Worm (Caenorhabditis elegans) whole organism, L1 larva: ENCODE measurements around the gene C04B4.1.

ENCODE experiments used
- aha-1 ChIP-seq: fragments of 150-350 bp; optimal IDR thresholded peaks from 2 replicates; lab custom pipeline; 2014; ENCODE audit warnings: missing biosample characterization, missing genetic modification characterization
- ama-1 ChIP-seq: fragments of 150-350 bp; optimal IDR thresholded peaks from 2 replicates; lab custom pipeline; 2014
- blmp-1 ChIP-seq: fragments of 150-350 bp; optimal IDR thresholded peaks from 2 replicates; lab custom pipeline; 2014; ENCODE audit warnings: missing biosample characterization, missing genetic modification characterization
- ceh-8 ChIP-seq: fragments of 200-800 bp; sonication (Bioruptor generic); optimal IDR thresholded peaks from 2 replicates; lab custom pipeline; 2018; ENCODE audit warnings: mild to moderate bottlenecking, missing genetic modification characterization, moderate library complexity, missing compliant biosample characterization
- ces-1 ChIP-seq: fragments of 150-350 bp; optimal IDR thresholded peaks from 2 replicates; lab custom pipeline; 2014; ENCODE audit warnings: missing biosample characterization, missing genetic modification reagents, missing genetic modification characterization
- dsc-1 ChIP-seq: sonication (generic microtip); optimal IDR thresholded peaks from 2 replicates; lab custom pipeline; 2016; ENCODE audit warnings: mild to moderate bottlenecking, missing genetic modification characterization, missing compliant biosample characterization
- efl-1 ChIP-seq, 4 experiments: fragments of 150-350 bp; optimal IDR thresholded peaks in 3 of 4; peaks in 1 of 4; 1 replicate in 1 of 4; 2 replicates in 3 of 4; lab custom pipeline; 2014; ENCODE audit warnings: missing biosample characterization in 2 of 4, missing genetic modification characterization in 2 of 4, missing genetic modification reagents in 2 of 4
- elt-2 ChIP-seq: sonication (generic microtip); optimal IDR thresholded peaks from 2 replicates; lab custom pipeline; 2016; ENCODE audit warnings: missing genetic modification characterization, mild to moderate bottlenecking, inconsistent platforms, missing compliant biosample characterization, missing genetic modification reagents
- elt-3 ChIP-seq, 6 experiments: fragments of 150-350 bp in 1 of 6; sonication (generic microtip); optimal IDR thresholded peaks; 2 replicates each; lab custom pipeline; 2017 to 2018; ENCODE audit warnings: missing biosample characterization in 6 of 6, missing genetic modification characterization in 6 of 6, inconsistent platforms in 1 of 6
- fkh-10 ChIP-seq: sonication (generic microtip); optimal IDR thresholded peaks from 2 replicates; lab custom pipeline; 2017; ENCODE audit warnings: missing biosample characterization, missing genetic modification reagents, missing genetic modification characterization
- grh-1 ChIP-seq: fragments of 200-800 bp; sonication (Bioruptor generic); IDR thresholded peaks from 2 replicates; pipeline ENCODE4 v1.3.6; 2022; ENCODE audit warnings: missing genetic modification reagents, missing genetic modification characterization, missing compliant biosample characterization
- hlh-17 ChIP-seq: fragments of 200-800 bp; sonication (Bioruptor generic); optimal IDR thresholded peaks from 2 replicates; lab custom pipeline; 2018; ENCODE audit warnings: missing genetic modification characterization, mild to moderate bottlenecking, missing compliant biosample characterization, moderate library complexity, borderline replicate concordance
- hlh-4 ChIP-seq: sonication (generic microtip); optimal IDR thresholded peaks from 2 replicates; lab custom pipeline; 2016; ENCODE audit warnings: mild to moderate bottlenecking, missing genetic modification characterization, missing compliant biosample characterization
- hpl-2 ChIP-seq: fragments of 150-350 bp; optimal IDR thresholded peaks from 2 replicates; lab custom pipeline; 2014; ENCODE audit warnings: missing biosample characterization, missing genetic modification reagents, missing genetic modification characterization
- irx-1 ChIP-seq: sonication (generic microtip); optimal IDR thresholded peaks from 2 replicates; lab custom pipeline; 2016; ENCODE audit warnings: missing genetic modification characterization, missing compliant biosample characterization
- isw-1 ChIP-seq: fragments of 200-800 bp; sonication (Bioruptor generic); IDR thresholded peaks from 2 replicates; pipeline ENCODE4 v1.3.6; 2022; ENCODE audit warnings: missing genetic modification characterization, missing compliant biosample characterization
- jun-1 ChIP-seq: fragments of 150-350 bp; optimal IDR thresholded peaks from 2 replicates; lab custom pipeline; 2014; ENCODE audit warnings: missing biosample characterization, missing genetic modification reagents, missing genetic modification characterization
- lin-14 ChIP-seq: fragments of 200-800 bp; sonication (Bioruptor generic); optimal IDR thresholded peaks from 2 replicates; lab custom pipeline; 2018; ENCODE audit warnings: mild to moderate bottlenecking, missing genetic modification characterization, moderate library complexity, missing compliant biosample characterization
- lin-39 ChIP-seq: fragments of 150-350 bp; optimal IDR thresholded peaks from 2 replicates; lab custom pipeline; 2014; ENCODE audit warnings: missing biosample characterization, missing genetic modification reagents, missing genetic modification characterization
- lsy-2 ChIP-seq, 2 experiments: fragments of 150-350 bp; optimal IDR thresholded peaks; 2 replicates each; lab custom pipeline; 2014; ENCODE audit warnings: missing biosample characterization in 2 of 2, missing genetic modification characterization in 2 of 2
- nhr-20 ChIP-seq: sonication (generic microtip); optimal IDR thresholded peaks from 2 replicates; lab custom pipeline; 2016; ENCODE audit warnings: mild to moderate bottlenecking, missing genetic modification characterization, missing compliant biosample characterization
- nhr-237 ChIP-seq: fragments of 150-350 bp; optimal IDR thresholded peaks from 2 replicates; lab custom pipeline; 2014; ENCODE audit warnings: missing biosample characterization, missing genetic modification characterization
- nhr-71 ChIP-seq: sonication (generic microtip); optimal IDR thresholded peaks from 2 replicates; lab custom pipeline; 2016; ENCODE audit warnings: mild to moderate bottlenecking, missing genetic modification characterization, moderate library complexity, missing compliant biosample characterization
- nhr-77 ChIP-seq: fragments of 150-350 bp; optimal IDR thresholded peaks from 2 replicates; lab custom pipeline; 2014; ENCODE audit warnings: missing biosample characterization, missing genetic modification characterization
- nhr-84 ChIP-seq: sonication (generic microtip); optimal IDR thresholded peaks from 2 replicates; lab custom pipeline; 2017; ENCODE audit warnings: missing biosample characterization, missing genetic modification characterization
- nhr-85 ChIP-seq: sonication (generic microtip); peaks from one replicate; lab custom pipeline; 2016; ENCODE audit warnings: missing genetic modification characterization, inconsistent platforms, missing compliant biosample characterization
- rnt-1 ChIP-seq: sonication (generic microtip); optimal IDR thresholded peaks from 2 replicates; lab custom pipeline; 2016; ENCODE audit warnings: mild to moderate bottlenecking, missing genetic modification characterization, moderate library complexity, missing compliant biosample characterization
- skn-1 ChIP-seq: fragments of 150-350 bp; optimal IDR thresholded peaks from 2 replicates; lab custom pipeline; 2014; ENCODE audit warnings: missing biosample characterization, missing genetic modification characterization
- sox-4 ChIP-seq: sonication (generic microtip); optimal IDR thresholded peaks from 2 replicates; lab custom pipeline; 2016; ENCODE audit warnings: missing genetic modification characterization, missing compliant biosample characterization
- sptf-1 ChIP-seq: fragments of 150-350 bp; optimal IDR thresholded peaks from 2 replicates; lab custom pipeline; 2014; ENCODE audit warnings: missing biosample characterization, missing genetic modification characterization
- swsn-7 ChIP-seq: sonication (generic microtip); optimal IDR thresholded peaks from 2 replicates; lab custom pipeline; 2016; ENCODE audit warnings: missing genetic modification characterization, missing compliant biosample characterization
- tlp-1 ChIP-seq: fragments of 150-350 bp; optimal IDR thresholded peaks from 2 replicates; lab custom pipeline; 2014; ENCODE audit warnings: missing biosample characterization, missing genetic modification characterization
- unc-62 ChIP-seq: fragments of 150-350 bp; optimal IDR thresholded peaks from 2 replicates; lab custom pipeline; 2014; ENCODE audit warnings: missing biosample characterization, missing genetic modification reagents, missing genetic modification characterization
- xbp-1 ChIP-seq: sonication (generic microtip); optimal IDR thresholded peaks from 2 replicates; lab custom pipeline; 2016; ENCODE audit warnings: missing genetic modification characterization, missing compliant biosample characterization
- ztf-11 ChIP-seq, 2 experiments: sonication (generic microtip); optimal IDR thresholded peaks; 2 replicates each; lab custom pipeline; 2016 to 2017; ENCODE audit warnings: missing genetic modification characterization in 2 of 2, missing biosample characterization in 1 of 2, missing compliant biosample characterization in 1 of 2

C04B4.1 gene

ce11 chrX:12280477-12280876, at the start of gene C04B4.1:
TSS of gene C04B4.1 (plus strand) at chrX:12280777.
- no peak for TF ChIP-seq grh-1 (GFP tag; lab: Robert Waterston, UW)
- TF ChIP-seq jun-1 (tag; lab: Kevin White, UChicago) = no peak
- no peak for TF ChIP-seq isw-1
- no peak for TF ChIP-seq ceh-8 (GFP tag; lab: Kevin White, UChicago)
- no peak for TF ChIP-seq nhr-20 (tag; lab: Kevin White, UChicago)
- TF ChIP-seq lin-39 (tag; lab: Kevin White, UChicago) = no peak
- no peak for TF ChIP-seq nhr-85 (tag; lab: Kevin White, UChicago)
- no peak for TF ChIP-seq hlh-17
- TF ChIP-seq sptf-1 (tag; lab: Kevin White, UChicago) = no peak
- TF ChIP-seq swsn-7 (tag; lab: Kevin White, UChicago) = no peak
- TF ChIP-seq aha-1 (tag; lab: Kevin White, UChicago) = no peak
- TF ChIP-seq nhr-84 (tag; lab: Kevin White, UChicago) = no peak
- TF ChIP-seq nhr-71 = no peak
- no peak for TF ChIP-seq elt-3 (tag; optimal IDR thresholded peaks at IDR 0.05; lab: Kevin White, UChicago)

- TF ChIP-seq unc-62 (GFP tag; lab: Kevin White, UChicago) = no peak
- no peak for TF ChIP-seq efl-1 (optimal IDR thresholded peaks at IDR 0.05; lab: Kevin White, UChicago)
- peak in 1 of 2 experiments; percentile 20 for TF ChIP-seq efl-1 (GFP tag; optimal IDR thresholded peaks at IDR 0.05 in 1 of 2; lab: Kevin White, UChicago)
Observed at ce11 chrX:12234424-12234823, 46.2 kb upstream of the C04B4.1 start.

- no peak for TF ChIP-seq efl-1 (optimal IDR thresholded peaks at IDR 0.05; lab: Kevin White, UChicago)
- TF ChIP-seq efl-1 (GFP tag; optimal IDR thresholded peaks at IDR 0.05 in 1 of 2; lab: Kevin White, UChicago) = peak in 1 of 2 experiments; percentile 61
- TF ChIP-seq hlh-4 (tag; lab: Kevin White, UChicago) = no peak
- TF ChIP-seq blmp-1 (tag; lab: Kevin White, UChicago) = peak; percentile 70
Observed at ce11 chrX:12235388-12235787, 45.2 kb upstream of the C04B4.1 start, which contains the start of gene C23H4.6. TSS of gene C23H4.6 (plus strand) at chrX:12235606.

ce11 chrX:12241457-12241856, 39.1 kb upstream of the C04B4.1 start, which contains the start of gene cest-3:
TSS of gene cest-3 (plus strand) at chrX:12241646.
- no peak for TF ChIP-seq hpl-2 (GFP tag; lab: Kevin White, UChicago)
- peak; percentile 19 for TF ChIP-seq elt-2 (tag; lab: Kevin White, UChicago)
- no peak for TF ChIP-seq xbp-1

- TF ChIP-seq tlp-1 (tag; lab: Kevin White, UChicago) (no peak), ama-1 (no peak), fkh-10 (GFP tag; lab: Kevin White, UChicago) (no peak), lsy-2 (tag; optimal IDR thresholded peaks at IDR 0.05; lab: Kevin White, UChicago) (no peak), skn-1 (tag; lab: Kevin White, UChicago) (no peak), irx-1 (tag; lab: Kevin White, UChicago) (no peak), nhr-84 (tag; lab: Kevin White, UChicago) (no peak), dsc-1 (no peak)
Observed at ce11 chrX:12242902-12243301, 37.7 kb upstream of the C04B4.1 start.

- TF ChIP-seq swsn-7 (tag; lab: Kevin White, UChicago) (no peak), ces-1 (no peak), nhr-237 (tag; lab: Kevin White, UChicago) (no peak), sptf-1 (tag; lab: Kevin White, UChicago) (no peak), rnt-1 (tag; lab: Kevin White, UChicago) (peak; percentile 44), ztf-11 (tag; optimal IDR thresholded peaks at IDR 0.05; lab: Kevin White, UChicago) (no peak), lin-39 (tag; lab: Kevin White, UChicago) (no peak), nhr-77 (no peak), lin-14 (GFP tag; lab: Kevin White, UChicago) (peak; percentile 2), sox-4 (no peak), ama-1 (no peak)
Observed at ce11 chrX:12248140-12248539, 32.4 kb upstream of the C04B4.1 start.
